Worm (Caenorhabditis elegans) whole organism, L3 larva: Measurements from ENCODE around the gene K07H8.2.

Experiments used
- R02D3.7 ChIP-seq: fragments of 150-350 bp; optimal IDR thresholded peaks from 2 replicates; lab custom pipeline; 2014; ENCODE audit warnings: missing biosample characterization, missing genetic modification characterization
- ZK546.5 ChIP-seq: sonication (generic microtip); optimal IDR thresholded peaks from 2 replicates; lab custom pipeline; 2017; ENCODE audit warnings: missing biosample characterization, missing genetic modification characterization
- aly-2 ChIP-seq: fragments of 150-350 bp; optimal IDR thresholded peaks from 2 replicates; lab custom pipeline; 2014; ENCODE audit warnings: missing biosample characterization, missing genetic modification characterization
- ceh-16 ChIP-seq: sonication (generic microtip); optimal IDR thresholded peaks from 2 replicates; lab custom pipeline; 2017; ENCODE audit warnings: missing biosample characterization, missing genetic modification characterization
- ceh-82 ChIP-seq: fragments of 150-350 bp; optimal IDR thresholded peaks from 2 replicates; lab custom pipeline; 2014; ENCODE audit warnings: missing biosample characterization, missing genetic modification characterization
- ceh-9 ChIP-seq: sonication (generic microtip); optimal IDR thresholded peaks from 2 replicates; lab custom pipeline; 2018; ENCODE audit warnings: missing biosample characterization, missing genetic modification characterization
- daf-12 ChIP-seq: fragments of 150-350 bp; optimal IDR thresholded peaks from 2 replicates; lab custom pipeline; 2014; ENCODE audit warnings: missing biosample characterization, missing genetic modification reagents, missing genetic modification characterization
- egl-27 ChIP-seq: sonication (generic microtip); optimal IDR thresholded peaks from 4 replicates; lab custom pipeline; 2017; ENCODE audit warnings: missing biosample characterization, missing genetic modification reagents, missing genetic modification characterization
- egl-5 ChIP-seq: fragments of 150-350 bp; optimal IDR thresholded peaks from 2 replicates; lab custom pipeline; 2017; ENCODE audit warnings: missing biosample characterization, missing genetic modification reagents, missing genetic modification characterization, inconsistent platforms
- elt-1 ChIP-seq: fragments of 150-350 bp; optimal IDR thresholded peaks from 2 replicates; lab custom pipeline; 2014; ENCODE audit warnings: missing biosample characterization, missing genetic modification characterization
- elt-2 ChIP-seq: sonication (generic microtip); optimal IDR thresholded peaks from 2 replicates; lab custom pipeline; 2016; ENCODE audit warnings: missing genetic modification reagents, mild to moderate bottlenecking, missing genetic modification characterization, missing compliant biosample characterization
- elt-3 ChIP-seq, 3 experiments: fragments of 150-350 bp in 1 of 3; sonication (generic microtip) in 2 of 3; optimal IDR thresholded peaks; 2 replicates in 2 of 3; 4 replicates in 1 of 3; lab custom pipeline; 2014 to 2017; ENCODE audit warnings: missing biosample characterization in 3 of 3, missing genetic modification characterization in 3 of 3
- fkh-10 ChIP-seq: sonication (generic microtip); optimal IDR thresholded peaks from 2 replicates; lab custom pipeline; 2017; ENCODE audit warnings: missing biosample characterization, missing genetic modification reagents, missing genetic modification characterization
- fkh-2 ChIP-seq: fragments of 150-350 bp; optimal IDR thresholded peaks from 2 replicates; lab custom pipeline; 2014; ENCODE audit warnings: missing biosample characterization, missing genetic modification reagents, missing genetic modification characterization
- hmg-11 ChIP-seq: sonication (generic microtip); optimal IDR thresholded peaks from 2 replicates; lab custom pipeline; 2016; ENCODE audit warnings: missing genetic modification characterization, missing compliant biosample characterization
- jun-1 ChIP-seq: fragments of 150-350 bp; optimal IDR thresholded peaks from 2 replicates; lab custom pipeline; 2014; ENCODE audit warnings: missing biosample characterization, missing genetic modification reagents, missing genetic modification characterization
- lin-15B ChIP-seq: fragments of 150-350 bp; optimal IDR thresholded peaks from 2 replicates; lab custom pipeline; 2014; ENCODE audit warnings: missing biosample characterization, missing genetic modification characterization
- lin-39 ChIP-seq: fragments of 150-350 bp; optimal IDR thresholded peaks from 2 replicates; lab custom pipeline; 2018; ENCODE audit warnings: missing biosample characterization, missing genetic modification reagents, missing genetic modification characterization
- mml-1 ChIP-seq: fragments of 150-350 bp; sonication (generic microtip); optimal IDR thresholded peaks from 3 replicates; lab custom pipeline; 2014; ENCODE audit warnings: missing biosample characterization, missing genetic modification characterization
- nfya-1 ChIP-seq: sonication (generic microtip); optimal IDR thresholded peaks from 2 replicates; lab custom pipeline; 2017; ENCODE audit warnings: missing genetic modification characterization, mild to moderate bottlenecking, missing compliant biosample characterization, antibody characterized with exemption, moderate library complexity; ENCODE audit not compliant: insufficient read depth
- nhr-11 ChIP-seq: fragments of 150-350 bp; optimal IDR thresholded peaks from 2 replicates; lab custom pipeline; 2014; ENCODE audit warnings: missing biosample characterization, missing genetic modification characterization
- nhr-12 ChIP-seq: fragments of 150-350 bp; optimal IDR thresholded peaks from 2 replicates; lab custom pipeline; 2014; ENCODE audit warnings: missing biosample characterization, missing genetic modification characterization
- nhr-23 ChIP-seq: fragments of 150-350 bp; optimal IDR thresholded peaks from 2 replicates; lab custom pipeline; 2014; ENCODE audit warnings: missing biosample characterization, missing genetic modification reagents, missing genetic modification characterization
- nhr-237 ChIP-seq: fragments of 150-350 bp; optimal IDR thresholded peaks from 2 replicates; lab custom pipeline; 2014; ENCODE audit warnings: missing biosample characterization, missing genetic modification characterization
- nhr-28 ChIP-seq: fragments of 150-350 bp; optimal IDR thresholded peaks from 2 replicates; lab custom pipeline; 2014; ENCODE audit warnings: missing biosample characterization, missing genetic modification characterization
- nhr-43 ChIP-seq: sonication (generic microtip); optimal IDR thresholded peaks from 2 replicates; lab custom pipeline; 2016; ENCODE audit warnings: mild to moderate bottlenecking, missing genetic modification characterization, missing compliant biosample characterization; ENCODE audit not compliant: poor library complexity, severe bottlenecking
- nhr-67 ChIP-seq: fragments of 150-350 bp; optimal IDR thresholded peaks from 2 replicates; lab custom pipeline; 2014; ENCODE audit warnings: missing biosample characterization, missing genetic modification characterization
- nhr-76 ChIP-seq: fragments of 150-350 bp; sonication (generic microtip); optimal IDR thresholded peaks from 5 replicates; lab custom pipeline; 2014; ENCODE audit warnings: missing biosample characterization, missing genetic modification characterization
- nhr-77 ChIP-seq: fragments of 150-350 bp; optimal IDR thresholded peaks from 2 replicates; lab custom pipeline; 2014; ENCODE audit warnings: missing biosample characterization, missing genetic modification characterization
- pha-4 ChIP-seq: fragments of 150-350 bp; optimal IDR thresholded peaks from 2 replicates; lab custom pipeline; 2014; ENCODE audit warnings: missing biosample characterization, missing genetic modification reagents, missing genetic modification characterization
- pqm-1 ChIP-seq: fragments of 150-350 bp; optimal IDR thresholded peaks from 2 replicates; lab custom pipeline; 2017; ENCODE audit warnings: missing biosample characterization, missing genetic modification characterization, inconsistent platforms
- sea-2 ChIP-seq: fragments of 150-350 bp; sonication (generic microtip); optimal IDR thresholded peaks from 4 replicates; lab custom pipeline; 2014; ENCODE audit warnings: missing biosample characterization, missing genetic modification reagents, missing genetic modification characterization
- skn-1 ChIP-seq: fragments of 150-350 bp; optimal IDR thresholded peaks from 2 replicates; lab custom pipeline; 2014; ENCODE audit warnings: missing biosample characterization, missing genetic modification characterization
- snpc-4 ChIP-seq: fragments of 150-350 bp; optimal IDR thresholded peaks from 2 replicates; lab custom pipeline; 2014; ENCODE audit warnings: missing biosample characterization, missing genetic modification characterization
- tbx-2 ChIP-seq: sonication (generic microtip); optimal IDR thresholded peaks from 2 replicates; lab custom pipeline; 2016; ENCODE audit warnings: mild to moderate bottlenecking, missing genetic modification characterization, missing compliant biosample characterization
- zag-1 ChIP-seq: fragments of 150-350 bp; optimal IDR thresholded peaks from 2 replicates; lab custom pipeline; 2014; ENCODE audit warnings: missing biosample characterization, missing genetic modification characterization
- ztf-11 ChIP-seq: fragments of 150-350 bp; optimal IDR thresholded peaks from 2 replicates; lab custom pipeline; 2014; ENCODE audit warnings: missing biosample characterization, missing genetic modification characterization
- ztf-4 ChIP-seq: fragments of 150-350 bp; optimal IDR thresholded peaks from 2 replicates; lab custom pipeline; 2014; ENCODE audit warnings: missing biosample characterization, missing genetic modification characterization

The K07H8.2 gene

DNA sequence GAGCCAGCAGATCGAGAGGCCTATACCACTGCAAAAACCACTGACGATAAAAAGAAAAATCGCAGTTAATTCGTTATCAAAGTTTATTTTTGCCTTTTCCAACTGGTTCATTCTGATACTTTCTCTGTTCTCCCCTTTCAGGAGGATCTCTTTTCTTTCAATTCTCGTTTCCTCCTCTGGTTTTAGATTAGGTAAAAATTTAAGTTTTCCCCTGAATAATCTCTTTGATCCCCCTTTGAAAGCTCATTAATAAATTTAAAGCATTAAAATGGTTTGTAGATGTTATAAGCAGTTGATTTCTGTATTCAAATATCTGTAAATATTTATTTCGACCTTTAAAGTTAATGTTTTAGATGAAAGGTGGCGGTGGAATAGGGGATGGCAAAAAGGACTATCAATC, at the start of gene K07H8.2:
TSS of gene K07H8.2 (plus strand) at position 301 of the 400 bp plus-strand sequence.
- TF ChIP-seq hmg-11 (tag; lab: Kevin White, UChicago) (no peak), nhr-28 (tag; lab: Kevin White, UChicago) (no peak), aly-2 (no peak), nhr-237 (tag; lab: Kevin White, UChicago) (no peak)

DNA sequence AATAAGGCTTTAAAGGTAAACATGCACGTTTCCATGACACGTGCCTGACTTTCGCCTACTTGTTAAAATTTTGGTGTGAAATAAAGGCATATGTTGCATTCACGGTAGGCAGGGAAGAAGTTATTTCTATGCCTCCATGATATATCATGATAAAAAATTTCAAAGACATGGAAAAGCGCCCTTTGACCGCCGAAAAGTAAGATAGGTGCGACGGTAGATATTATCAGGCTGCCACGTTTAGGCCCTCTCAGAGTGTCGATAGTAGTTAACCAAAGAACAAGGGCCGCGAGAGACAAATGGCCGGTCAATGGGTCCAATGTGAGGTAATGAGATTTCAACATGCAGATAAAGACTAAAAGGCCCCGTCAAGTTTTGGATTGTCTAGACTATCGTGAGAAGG, 48.2 kb upstream of the K07H8.2 start:
- no peak for TF ChIP-seq nfya-1 (tag; lab: Kevin White, UChicago)
- TF ChIP-seq R02D3.7 (tag; lab: Kevin White, UChicago): no peak
- peak; percentile 50 for TF ChIP-seq nhr-23 (tag; lab: Kevin White, UChicago)
- peak; percentile 80 for TF ChIP-seq elt-1 (tag; lab: Kevin White, UChicago)
- no peak for TF ChIP-seq egl-5 (tag; lab: Kevin White, UChicago)

DNA sequence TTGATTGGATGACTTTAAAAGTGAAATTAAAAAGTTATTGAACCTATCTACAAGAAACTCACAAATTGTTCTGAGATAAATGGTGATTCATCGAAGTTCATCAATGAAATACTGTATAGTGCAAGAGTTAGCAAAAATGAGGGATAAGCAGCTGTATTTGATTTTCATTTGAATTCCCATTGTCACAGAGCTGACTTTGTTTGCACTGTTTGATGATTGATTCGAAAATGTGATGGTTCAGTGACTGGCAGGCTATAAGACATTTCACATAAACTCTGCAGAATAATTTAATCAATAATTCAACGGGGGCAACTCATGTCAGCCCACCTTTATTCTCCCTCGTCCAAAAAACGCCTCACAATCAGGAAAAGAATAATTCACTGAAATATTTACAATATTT, 47.7 kb upstream of the K07H8.2 start, which contains the start of gene T09A12.8:
TSS of gene T09A12.8 (minus strand) at position 101 of the 400 bp plus-strand sequence.
- TF ChIP-seq egl-27 (no peak), nhr-77 (tag; lab: Kevin White, UChicago) (no peak), R02D3.7 (tag; lab: Kevin White, UChicago) (no peak), nhr-67 (no peak), ZK546.5 (no peak), nhr-11 (tag; lab: Kevin White, UChicago) (no peak), hmg-11 (tag; lab: Kevin White, UChicago) (no peak), ztf-11 (no peak), nhr-237 (tag; lab: Kevin White, UChicago) (no peak), pha-4 (tag; lab: Kevin White, UChicago) (no peak), snpc-4 (tag; lab: Kevin White, UChicago) (no peak), zag-1 (tag; lab: Kevin White, UChicago) (no peak), nhr-43 (tag; lab: Kevin White, UChicago) (no peak), fkh-10 (GFP tag; lab: Kevin White, UChicago) (no peak), daf-12 (tag; lab: Kevin White, UChicago) (no peak)

ce11 chrIV:8244112-8244511, 47.2 kb upstream of the K07H8.2 start, which contains the start of gene T09A12.1:
Gene T09A12.1 (plus strand): TSS chrIV:8244412.
- TF ChIP-seq elt-3 (tag; optimal IDR thresholded peaks at IDR 0.05; lab: Kevin White, UChicago): no peak

- TF ChIP-seq ZK546.5 (no peak), aly-2 (no peak), nhr-28 (tag; lab: Kevin White, UChicago) (no peak), elt-1 (tag; lab: Kevin White, UChicago) (peak; percentile 94), hmg-11 (tag; lab: Kevin White, UChicago) (no peak), nhr-23 (tag; lab: Kevin White, UChicago) (peak; percentile 34), ceh-16 (tag; lab: Kevin White, UChicago) (no peak), ceh-82 (tag; lab: Kevin White, UChicago) (no peak), ztf-4 (tag; lab: Kevin White, UChicago) (no peak)
These were observed 44.0 kb upstream of the K07H8.2 start for ce11 chrIV:8247341-8247740.

- TF ChIP-seq jun-1 (tag; lab: Kevin White, UChicago) (peak; percentile 8), ZK546.5 (no peak), pqm-1 (peak; percentile 71), elt-2 (peak; percentile 82)
These were observed 40.0 kb upstream of the K07H8.2 start for ce11 chrIV:8251346-8251745.

DNA sequence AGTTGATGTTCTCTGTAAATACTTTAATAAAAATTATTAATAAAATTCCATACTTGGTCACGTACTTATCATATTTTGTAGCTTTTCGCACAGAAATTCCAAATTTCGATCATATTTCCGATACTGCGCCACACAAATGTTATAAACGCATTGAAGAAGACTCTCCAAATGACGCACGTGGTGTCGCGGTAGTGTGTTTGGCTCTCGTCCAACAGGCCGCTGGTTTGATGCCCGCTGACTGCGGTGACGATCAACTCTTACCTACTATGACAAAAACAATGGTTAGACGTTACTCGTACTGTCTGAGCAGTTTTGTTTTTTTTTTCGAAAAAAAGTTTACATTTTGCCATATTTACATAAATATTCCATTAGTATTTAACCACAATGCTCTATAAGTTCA, 38.5 kb upstream of the K07H8.2 start:
- TF ChIP-seq elt-1 (tag; lab: Kevin White, UChicago) (no peak), nhr-43 (tag; lab: Kevin White, UChicago) (peak; percentile 57), R02D3.7 (tag; lab: Kevin White, UChicago) (no peak), fkh-10 (GFP tag; lab: Kevin White, UChicago) (no peak), egl-27 (no peak), hmg-11 (tag; lab: Kevin White, UChicago) (peak; percentile 89), zag-1 (tag; lab: Kevin White, UChicago) (no peak), skn-1 (peak; percentile 35), nhr-67 (no peak), aly-2 (no peak), tbx-2 (tag; lab: Kevin White, UChicago) (peak; percentile 22), nhr-23 (tag; lab: Kevin White, UChicago) (peak; percentile 58), egl-5 (tag; lab: Kevin White, UChicago) (peak; percentile 16), fkh-2 (tag; lab: Kevin White, UChicago) (no peak), mml-1 (no peak), ceh-9 (tag; lab: Kevin White, UChicago) (no peak), lin-15B (tag; lab: Kevin White, UChicago) (no peak), ztf-11 (no peak), sea-2 (GFP tag; lab: Kevin White, UChicago) (no peak), jun-1 (tag; lab: Kevin White, UChicago) (peak; percentile 31), nhr-12 (tag; lab: Kevin White, UChicago) (no peak), lin-39 (peak; percentile 70), nhr-76 (tag; lab: Kevin White, UChicago) (no peak), nhr-237 (tag; lab: Kevin White, UChicago) (no peak), daf-12 (tag; lab: Kevin White, UChicago) (no peak), snpc-4 (tag; lab: Kevin White, UChicago) (no peak)
